Fruit fly (Drosophila melanogaster) S2 (cell line): Measurements from ENCODE around the gene hth.

Experiments
- CG8478 ChIP-seq: fragments of >200 bp; optimal IDR thresholded peaks from 2 replicates; lab custom pipeline; 2018
- CTCF ChIP-seq, 2 experiments: fragments of >200 bp; optimal IDR thresholded peaks; 2 replicates each; lab custom pipeline; 2018

DNA sequence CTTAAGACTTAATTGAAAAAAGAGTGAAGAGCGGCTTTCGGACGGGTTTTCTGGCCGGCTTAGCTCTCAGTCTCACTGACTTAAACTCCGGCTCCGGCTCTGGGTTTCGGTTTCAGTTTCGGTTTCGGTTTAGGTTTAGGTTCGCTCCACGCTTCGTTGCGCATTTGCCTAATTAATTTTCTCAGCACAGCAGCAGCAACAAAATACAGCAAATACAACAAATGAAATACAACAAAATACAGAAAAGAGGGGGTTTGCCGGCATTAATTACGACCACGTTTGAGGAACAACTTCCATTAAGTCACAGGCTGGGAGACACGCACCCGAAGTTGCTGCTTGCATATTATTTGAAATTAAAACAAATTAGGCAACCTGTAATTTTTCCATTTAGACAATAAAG is 49.3 kb downstream of the hth start:
- TF ChIP-seq CTCF (optimal IDR thresholded peaks at IDR 0.05; lab: Kevin White, UChicago) (no peak), CG8478 (lab: Kevin White, UChicago) (no peak)
